Worm (Caenorhabditis elegans) whole organism, late embryonic: ENCODE results near the gene F53F8.7.

ENCODE experiments used
- ama-1 ChIP-seq: fragments of 150-350 bp; optimal IDR thresholded peaks from 2 replicates; lab custom pipeline; 2014
- ceh-22 ChIP-seq: sonication (generic microtip); optimal IDR thresholded peaks from 2 replicates; lab custom pipeline; 2017; ENCODE audit warnings: missing biosample characterization, missing genetic modification characterization
- ceh-9 ChIP-seq: sonication (generic microtip); optimal IDR thresholded peaks from 2 replicates; lab custom pipeline; 2016; ENCODE audit warnings: mild to moderate bottlenecking, missing genetic modification characterization, inconsistent platforms, missing compliant biosample characterization
- dmd-4 ChIP-seq: sonication (generic microtip); optimal IDR thresholded peaks from 2 replicates; lab custom pipeline; 2016; ENCODE audit warnings: borderline replicate concordance, missing genetic modification characterization, missing compliant biosample characterization
- nhr-11 ChIP-seq: fragments of 150-350 bp; optimal IDR thresholded peaks from 2 replicates; lab custom pipeline; 2014; ENCODE audit warnings: missing biosample characterization, missing genetic modification characterization
- odd-2 ChIP-seq: sonication (generic microtip); optimal IDR thresholded peaks from 2 replicates; lab custom pipeline; 2017; ENCODE audit warnings: antibody characterized with exemption, mild to moderate bottlenecking, missing genetic modification characterization, missing compliant biosample characterization
- pag-3 ChIP-seq: sonication (generic microtip); optimal IDR thresholded peaks from 2 replicates; lab custom pipeline; 2016; ENCODE audit warnings: missing compliant biosample characterization, missing genetic modification characterization, borderline replicate concordance
- pha-4 ChIP-seq: fragments of 150-350 bp; optimal IDR thresholded peaks from 2 replicates; lab custom pipeline; 2018; ENCODE audit warnings: missing biosample characterization, missing genetic modification reagents, missing genetic modification characterization
- syd-9 ChIP-seq: sonication (generic microtip); optimal IDR thresholded peaks from 2 replicates; lab custom pipeline; 2016; ENCODE audit warnings: mild to moderate bottlenecking, missing genetic modification characterization, moderate library complexity, missing compliant biosample characterization

DNA sequence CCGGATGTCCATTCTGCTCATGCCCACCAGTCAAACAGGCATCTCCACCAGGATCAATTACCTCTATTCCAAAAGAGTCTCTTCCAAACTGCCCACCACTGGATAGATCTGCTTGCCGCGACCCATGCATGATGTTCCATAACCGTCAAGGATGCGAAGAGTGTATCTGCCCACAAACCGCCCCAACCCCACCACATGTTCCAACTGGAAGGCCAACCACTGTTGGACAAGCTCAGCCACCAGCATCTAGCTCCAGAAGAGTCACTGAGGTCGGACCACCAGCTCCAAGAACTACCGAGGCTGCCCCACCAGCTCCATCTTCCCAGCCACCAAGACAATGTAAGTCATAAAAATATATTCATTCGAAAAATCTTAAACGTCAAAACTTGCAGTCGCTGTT is 27.5 kb downstream of the F53F8.7 start:
- TF ChIP-seq dmd-4 (tag; lab: Kevin White, UChicago), result no peak
- TF ChIP-seq pag-3 (tag; lab: Kevin White, UChicago), result no peak
- no peak for TF ChIP-seq ceh-22 (tag; lab: Kevin White, UChicago)
- TF ChIP-seq nhr-11 (tag; lab: Kevin White, UChicago), result no peak
- no peak for TF ChIP-seq pha-4 (tag; lab: Kevin White, UChicago)
- no peak for TF ChIP-seq syd-9 (tag; lab: Kevin White, UChicago)
- TF ChIP-seq ceh-9, result no peak
- no peak for TF ChIP-seq odd-2 (tag; lab: Kevin White, UChicago)
- TF ChIP-seq ama-1, result no peak
